Worm (Caenorhabditis elegans) whole organism, young adult: Measurements from ENCODE around the gene F10E7.1.

Experiments used
- B0261.1 ChIP-seq: sonication (generic microtip); optimal IDR thresholded peaks from 2 replicates; lab custom pipeline; 2016; ENCODE audit warnings: mild to moderate bottlenecking, missing genetic modification characterization, moderate library complexity, missing compliant biosample characterization
- F10E7.11 ChIP-seq: sonication (generic microtip); optimal IDR thresholded peaks from 2 replicates; lab custom pipeline; 2017; ENCODE audit warnings: mild to moderate bottlenecking, missing genetic modification characterization, moderate library complexity, missing compliant biosample characterization
- F57C9.4 ChIP-seq: sonication (generic microtip); optimal IDR thresholded peaks from 2 replicates; lab custom pipeline; 2017; ENCODE audit warnings: mild to moderate bottlenecking, missing genetic modification characterization, missing compliant biosample characterization
- aptf-2 ChIP-seq: fragments of 200-800 bp; sonication (Bioruptor generic); conservative IDR thresholded peaks from 2 replicates; pipeline ENCODE4 v1.3.6; 2022; ENCODE audit warnings: missing genetic modification reagents, missing genetic modification characterization, missing compliant biosample characterization
- ceh-58 ChIP-seq: fragments of 200-800 bp; sonication (Bioruptor generic); IDR thresholded peaks from 2 replicates; pipeline ENCODE4 v1.3.6; 2022; ENCODE audit warnings: missing genetic modification characterization, missing compliant biosample characterization
- hlh-12 ChIP-seq: sonication (generic microtip); optimal IDR thresholded peaks from 2 replicates; lab custom pipeline; 2016; ENCODE audit warnings: missing genetic modification characterization, missing compliant biosample characterization
- lin-40 ChIP-seq: sonication (generic microtip); optimal IDR thresholded peaks from 2 replicates; lab custom pipeline; 2016; ENCODE audit warnings: missing genetic modification characterization, mild to moderate bottlenecking, missing compliant biosample characterization, missing genotype, missing genetic modification reagents
- lsl-1 ChIP-seq: fragments of 200-800 bp; sonication (Bioruptor generic); optimal IDR thresholded peaks from 2 replicates; lab custom pipeline; 2018; ENCODE audit warnings: mild to moderate bottlenecking, missing genetic modification characterization, moderate library complexity, missing compliant biosample characterization
- madf-3 ChIP-seq: fragments of 200-800 bp; sonication (Bioruptor generic); IDR thresholded peaks from 2 replicates; pipeline ENCODE4 v1.3.6; 2022; ENCODE audit warnings: missing genetic modification reagents, missing genetic modification characterization, missing compliant biosample characterization
- sea-2 ChIP-seq: fragments of 200-800 bp; sonication (Bioruptor generic); IDR thresholded peaks from 2 replicates; pipeline ENCODE4 v1.3.6; 2022; ENCODE audit warnings: missing genetic modification characterization, missing compliant biosample characterization
- snpc-4 ChIP-seq, 5 experiments: fragments of 150-350 bp in 1 of 5; sonication (generic microtip) in 4 of 5; optimal IDR thresholded peaks; 2 replicates each; lab custom pipeline; 2014 to 2018; ENCODE audit warnings: missing genetic modification characterization in 5 of 5, missing biosample characterization in 3 of 5, antibody characterized with exemption in 2 of 5, mild to moderate bottlenecking in 2 of 5, missing compliant biosample characterization in 2 of 5, missing genotype in 2 of 5, moderate library complexity in 2 of 5, missing genetic modification reagents in 1 of 5
- xnd-1 ChIP-seq: sonication (generic microtip); optimal IDR thresholded peaks from 2 replicates; lab custom pipeline; 2016; ENCODE audit warnings: missing genotype, missing genetic modification reagents, missing genetic modification characterization, missing compliant biosample characterization
- zfh-2 ChIP-seq: fragments of 200-800 bp; sonication (Bioruptor generic); conservative IDR thresholded peaks from 2 replicates; pipeline ENCODE4 v1.3.6; 2022; ENCODE audit warnings: missing genetic modification reagents, missing genetic modification characterization, missing compliant biosample characterization
- ztf-28 ChIP-seq: fragments of 200-800 bp; sonication (Bioruptor generic); IDR thresholded peaks from 2 replicates; pipeline ENCODE4 v1.3.6; 2022; ENCODE audit warnings: missing genetic modification reagents, missing genetic modification characterization, missing compliant biosample characterization

- no peak for TF ChIP-seq B0261.1 (tag; lab: Kevin White, UChicago)
- no peak for TF ChIP-seq ztf-28 (GFP tag; lab: Robert Waterston, UW)
- TF ChIP-seq sea-2 (GFP tag; lab: Robert Waterston, UW): no peak
- TF ChIP-seq zfh-2: no peak
- no peak for TF ChIP-seq xnd-1 (tag; lab: Kevin White, UChicago)
- no peak for TF ChIP-seq lsl-1
- no peak for TF ChIP-seq madf-3 (GFP tag; lab: Robert Waterston, UW)
- no peak for TF ChIP-seq aptf-2 (GFP tag; lab: Robert Waterston, UW)
- TF ChIP-seq hlh-12 (tag; lab: Kevin White, UChicago): no peak
- TF ChIP-seq lin-40 (tag; lab: Kevin White, UChicago): no peak
- no peak for TF ChIP-seq snpc-4 (GFP tag; optimal IDR thresholded peaks at IDR 0.05; lab: Kevin White, UChicago)
- TF ChIP-seq snpc-4 (tag; optimal IDR thresholded peaks at IDR 0.05; lab: Kevin White, UChicago): no peak
- TF ChIP-seq F10E7.11 (tag; lab: Kevin White, UChicago): no peak
- TF ChIP-seq F57C9.4 (tag; lab: Kevin White, UChicago): no peak
- TF ChIP-seq ceh-58 (GFP tag; lab: Robert Waterston, UW): no peak
Measured at ce11 chrII:7168712-7169111, 42.2 kb downstream of the F10E7.1 start, which contains the start of gene col-36.
